Worm (Caenorhabditis elegans) whole organism, L2 larva: Measurements from ENCODE around the gene swd-2.1.

Source experiments
- C34F6.9 ChIP-seq: fragments of 150-350 bp; optimal IDR thresholded peaks from 2 replicates; lab custom pipeline; 2014; ENCODE audit warnings: missing biosample characterization, missing genetic modification characterization
- F13H6.1 ChIP-seq: sonication (generic microtip); optimal IDR thresholded peaks from 2 replicates; lab custom pipeline; 2016; ENCODE audit warnings: missing genetic modification characterization, missing compliant biosample characterization
- R02D3.7 ChIP-seq: fragments of 150-350 bp; optimal IDR thresholded peaks from 2 replicates; lab custom pipeline; 2014; ENCODE audit warnings: missing biosample characterization, missing genetic modification characterization
- Y55F3AM.14 ChIP-seq: fragments of 200-800 bp; sonication (Bioruptor generic); optimal IDR thresholded peaks from 2 replicates; lab custom pipeline; 2018; ENCODE audit warnings: mild to moderate bottlenecking, missing genetic modification characterization, missing compliant biosample characterization
- ZK546.5 ChIP-seq: sonication (generic microtip); optimal IDR thresholded peaks from 2 replicates; lab custom pipeline; 2017; ENCODE audit warnings: missing biosample characterization, missing genetic modification characterization
- alr-1 ChIP-seq: fragments of 150-350 bp; optimal IDR thresholded peaks from 2 replicates; lab custom pipeline; 2014; ENCODE audit warnings: missing biosample characterization, missing genetic modification characterization
- aly-2 ChIP-seq: fragments of 150-350 bp; optimal IDR thresholded peaks from 2 replicates; lab custom pipeline; 2014; ENCODE audit warnings: missing biosample characterization, missing genetic modification characterization
- ama-1 ChIP-seq: fragments of 150-350 bp; optimal IDR thresholded peaks from 2 replicates; lab custom pipeline; 2018; ENCODE audit warnings: inconsistent platforms
- ceh-16 ChIP-seq: fragments of 150-350 bp; optimal IDR thresholded peaks from 2 replicates; lab custom pipeline; 2014; ENCODE audit warnings: missing biosample characterization, missing genetic modification characterization
- ceh-82 ChIP-seq: fragments of 150-350 bp; optimal IDR thresholded peaks from 2 replicates; lab custom pipeline; 2014; ENCODE audit warnings: missing biosample characterization, missing genetic modification characterization
- crh-2 ChIP-seq: sonication (generic microtip); optimal IDR thresholded peaks from 2 replicates; lab custom pipeline; 2017; ENCODE audit warnings: missing biosample characterization, missing genetic modification characterization
- dmd-4 ChIP-seq: sonication (generic microtip); optimal IDR thresholded peaks from 2 replicates; lab custom pipeline; 2017; ENCODE audit warnings: missing biosample characterization, missing genetic modification characterization
- egl-27 ChIP-seq: sonication (generic microtip); optimal IDR thresholded peaks from 3 replicates; lab custom pipeline; 2017; ENCODE audit warnings: missing biosample characterization, missing genetic modification reagents, missing genetic modification characterization
- elt-1 ChIP-seq: fragments of 150-350 bp; optimal IDR thresholded peaks from 2 replicates; lab custom pipeline; 2014; ENCODE audit warnings: missing biosample characterization, missing genetic modification characterization
- elt-3 ChIP-seq: sonication (generic microtip); optimal IDR thresholded peaks from 2 replicates; lab custom pipeline; 2017; ENCODE audit warnings: missing biosample characterization, missing genetic modification characterization
- fos-1 ChIP-seq: fragments of 150-350 bp; optimal IDR thresholded peaks from 2 replicates; lab custom pipeline; 2014; ENCODE audit warnings: missing biosample characterization, missing genetic modification characterization
- gmeb-1 ChIP-seq: fragments of 150-350 bp; optimal IDR thresholded peaks from 2 replicates; lab custom pipeline; 2014; ENCODE audit warnings: missing biosample characterization, missing genetic modification characterization
- lin-13 ChIP-seq: fragments of 150-350 bp; optimal IDR thresholded peaks from 2 replicates; lab custom pipeline; 2014; ENCODE audit warnings: missing biosample characterization, missing genetic modification reagents, missing genetic modification characterization
- lin-39 ChIP-seq: fragments of 150-350 bp; optimal IDR thresholded peaks from 2 replicates; lab custom pipeline; 2014; ENCODE audit warnings: missing biosample characterization, missing genetic modification reagents, missing genetic modification characterization
- lsy-2 ChIP-seq, 2 experiments: fragments of 150-350 bp in 1 of 2; sonication (generic microtip) in 1 of 2; optimal IDR thresholded peaks; 2 replicates each; lab custom pipeline; 2014 to 2017; ENCODE audit warnings: missing biosample characterization in 2 of 2, missing genetic modification characterization in 2 of 2
- mbf-1 ChIP-seq: sonication (generic microtip); optimal IDR thresholded peaks from 2 replicates; lab custom pipeline; 2017; ENCODE audit warnings: missing biosample characterization, missing genetic modification characterization
- mdl-1 ChIP-seq, 2 experiments: fragments of 150-350 bp in 1 of 2; sonication (generic microtip) in 1 of 2; optimal IDR thresholded peaks; 2 replicates each; lab custom pipeline; 2017; ENCODE audit warnings: missing biosample characterization in 2 of 2, missing genetic modification characterization in 2 of 2
- nhr-10 ChIP-seq: sonication (generic microtip); optimal IDR thresholded peaks from 2 replicates; lab custom pipeline; 2017; ENCODE audit warnings: missing biosample characterization, missing genetic modification characterization
- nhr-11 ChIP-seq: fragments of 150-350 bp; optimal IDR thresholded peaks from 2 replicates; lab custom pipeline; 2014; ENCODE audit warnings: missing biosample characterization, missing genetic modification characterization
- nhr-12 ChIP-seq: fragments of 150-350 bp; optimal IDR thresholded peaks from 2 replicates; lab custom pipeline; 2014; ENCODE audit warnings: missing biosample characterization, missing genetic modification characterization
- nhr-129 ChIP-seq: fragments of 150-350 bp; optimal IDR thresholded peaks from 2 replicates; lab custom pipeline; 2014; ENCODE audit warnings: missing biosample characterization, missing genetic modification characterization
- nhr-21 ChIP-seq: fragments of 150-350 bp; optimal IDR thresholded peaks from 2 replicates; lab custom pipeline; 2014; ENCODE audit warnings: missing biosample characterization, missing genetic modification characterization
- nhr-23 ChIP-seq: fragments of 150-350 bp; optimal IDR thresholded peaks from 2 replicates; lab custom pipeline; 2014; ENCODE audit warnings: missing biosample characterization, missing genetic modification reagents, missing genetic modification characterization
- nhr-237 ChIP-seq: fragments of 150-350 bp; optimal IDR thresholded peaks from 2 replicates; lab custom pipeline; 2014; ENCODE audit warnings: missing biosample characterization, missing genetic modification characterization
- nhr-25 ChIP-seq: fragments of 150-350 bp; sonication (generic microtip); optimal IDR thresholded peaks from 3 replicates; lab custom pipeline; 2014; ENCODE audit warnings: missing biosample characterization, missing genetic modification characterization
- nhr-6 ChIP-seq: fragments of 150-350 bp; optimal IDR thresholded peaks from 2 replicates; lab custom pipeline; 2014; ENCODE audit warnings: missing biosample characterization, missing genetic modification characterization
- nhr-77 ChIP-seq: fragments of 150-350 bp; optimal IDR thresholded peaks from 2 replicates; lab custom pipeline; 2014; ENCODE audit warnings: missing biosample characterization, missing genetic modification characterization
- peb-1 ChIP-seq: fragments of 150-350 bp; optimal IDR thresholded peaks from 2 replicates; lab custom pipeline; 2014; ENCODE audit warnings: missing biosample characterization, missing genetic modification characterization
- sem-4 ChIP-seq: fragments of 150-350 bp; optimal IDR thresholded peaks from 2 replicates; lab custom pipeline; 2014; ENCODE audit warnings: missing biosample characterization, missing genetic modification reagents, missing genetic modification characterization
- skn-1 ChIP-seq: sonication (generic microtip); optimal IDR thresholded peaks from 2 replicates; lab custom pipeline; 2017; ENCODE audit warnings: missing biosample characterization, missing genetic modification characterization
- sma-3 ChIP-seq: sonication (generic microtip); optimal IDR thresholded peaks from 2 replicates; lab custom pipeline; 2016; ENCODE audit warnings: missing genetic modification reagents, missing genetic modification characterization, missing compliant biosample characterization
- snpc-4 ChIP-seq: fragments of 150-350 bp; optimal IDR thresholded peaks from 2 replicates; lab custom pipeline; 2014; ENCODE audit warnings: missing biosample characterization, missing genetic modification characterization
- unc-39 ChIP-seq: fragments of 150-350 bp; optimal IDR thresholded peaks from 2 replicates; lab custom pipeline; 2014; ENCODE audit warnings: missing biosample characterization, missing genetic modification characterization
- unc-55 ChIP-seq: fragments of 150-350 bp; sonication (generic microtip); optimal IDR thresholded peaks from 3 replicates; lab custom pipeline; 2014; ENCODE audit warnings: missing biosample characterization, missing genetic modification reagents, missing genetic modification characterization
- zag-1 ChIP-seq: fragments of 150-350 bp; optimal IDR thresholded peaks from 2 replicates; lab custom pipeline; 2014; ENCODE audit warnings: missing biosample characterization, missing genetic modification characterization
- ztf-1 ChIP-seq: fragments of 200-800 bp; sonication (Bioruptor generic); conservative IDR thresholded peaks from 2 replicates; pipeline ENCODE4 v1.3.6; 2022; ENCODE audit warnings: missing genetic modification characterization, missing compliant biosample characterization
- ztf-11 ChIP-seq: sonication (generic microtip); optimal IDR thresholded peaks from 2 replicates; lab custom pipeline; 2017; ENCODE audit warnings: missing biosample characterization, missing genetic modification characterization
- ztf-4 ChIP-seq: fragments of 150-350 bp; optimal IDR thresholded peaks from 2 replicates; lab custom pipeline; 2014; ENCODE audit warnings: missing biosample characterization, missing genetic modification characterization

Gene swd-2.1

ce11 chrIV:7803250-7803649, 27.4 kb downstream of the swd-2.1 start, which contains the start of gene C33H5.16:
TSS of gene C33H5.16 (minus strand) at chrIV:7803350.
- TF ChIP-seq mdl-1 (tag; optimal IDR thresholded peaks at IDR 0.05; lab: Kevin White, UChicago) (no peak), nhr-11 (tag; lab: Kevin White, UChicago) (no peak), ceh-16 (no peak), nhr-23 (tag; lab: Kevin White, UChicago) (no peak), ztf-11 (no peak), lin-13 (GFP tag; lab: Kevin White, UChicago) (no peak), F13H6.1 (tag; lab: Kevin White, UChicago) (no peak), nhr-10 (tag; lab: Kevin White, UChicago) (no peak), alr-1 (tag; lab: Kevin White, UChicago) (no peak)

DNA sequence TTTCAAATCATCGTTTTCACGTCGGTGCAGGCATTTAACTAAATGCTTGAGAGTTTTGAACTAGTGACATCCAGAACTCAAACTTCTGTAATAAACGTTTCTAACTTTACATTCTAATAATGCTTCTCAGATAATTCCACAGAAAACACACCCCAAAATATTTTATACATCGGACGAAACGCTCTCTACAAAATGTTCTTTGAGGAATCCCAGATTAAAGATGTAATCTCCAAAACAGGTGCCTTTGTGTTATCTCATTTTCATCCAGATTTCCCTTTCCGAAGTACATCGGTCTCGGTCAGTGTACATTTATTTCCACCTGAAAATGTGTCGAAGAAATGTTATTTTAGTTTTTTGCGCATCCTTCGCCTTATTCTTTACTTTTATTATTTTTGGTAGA, 28.9 kb downstream of the swd-2.1 start, which contains the start of gene C33H5.2:
C33H5.2 (plus strand) TSS at position 301 of the 400 bp plus-strand sequence.
- TF ChIP-seq skn-1 (tag; lab: Kevin White, UChicago) (no peak), unc-55 (no peak), lin-39 (no peak), fos-1 (tag; lab: Kevin White, UChicago) (no peak), Y55F3AM.14 (GFP tag; lab: Kevin White, UChicago) (no peak), ztf-4 (tag; lab: Kevin White, UChicago) (no peak), nhr-25 (no peak), F13H6.1 (tag; lab: Kevin White, UChicago) (no peak), unc-39 (tag; lab: Kevin White, UChicago) (no peak), nhr-23 (tag; lab: Kevin White, UChicago) (no peak), aly-2 (tag; lab: Kevin White, UChicago) (no peak), nhr-6 (no peak), elt-1 (no peak)

DNA sequence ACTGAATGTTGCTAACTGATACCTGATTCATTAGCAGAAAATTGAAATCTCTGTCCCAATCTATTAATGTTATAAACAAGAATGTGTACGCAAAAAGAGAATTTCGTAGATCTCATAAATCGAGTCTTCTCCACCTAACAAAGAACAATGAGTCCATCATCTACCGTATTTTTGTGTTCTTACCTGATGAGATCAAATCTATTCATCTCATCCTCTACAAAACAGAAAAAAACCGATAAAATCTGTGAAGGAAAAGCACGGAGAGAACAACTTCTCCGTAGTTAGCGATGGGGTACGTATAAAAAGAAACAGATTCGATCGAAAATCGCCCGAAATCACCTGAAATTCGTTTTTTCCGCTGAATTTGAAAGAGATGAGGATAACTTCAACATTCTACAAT, 32.8 kb downstream of the swd-2.1 start, which contains the start of gene C33H5.1:
C33H5.1 (plus strand) TSS at position 330 of the 400 bp plus-strand sequence.
- peak; percentile 59 for TF ChIP-seq elt-1
- no peak for TF ChIP-seq alr-1 (tag; lab: Kevin White, UChicago)
- no peak for TF ChIP-seq unc-55

ce11 chrIV:7812709-7813108, 36.9 kb downstream of the swd-2.1 start, which contains the start of gene zgpa-1:
TSS of gene zgpa-1 (minus strand) at chrIV:7812809.
- TF ChIP-seq lin-13 (GFP tag; lab: Kevin White, UChicago) (no peak), nhr-6 (no peak), ztf-4 (tag; lab: Kevin White, UChicago) (no peak), nhr-23 (tag; lab: Kevin White, UChicago) (no peak), peb-1 (tag; lab: Kevin White, UChicago) (no peak), ztf-1 (GFP tag; lab: Robert Waterston, UW) (no peak), egl-27 (no peak)

ce11 chrIV:7815683-7816183, 39.9 kb downstream of the swd-2.1 start, which contains the start of gene cdgs-1:
TSS of gene cdgs-1 (minus strand) at chrIV:7815733.
- TF ChIP-seq mbf-1 (tag; lab: Kevin White, UChicago) (no peak), nhr-10 (tag; lab: Kevin White, UChicago) (no peak), ztf-4 (tag; lab: Kevin White, UChicago) (no peak), F13H6.1 (tag; lab: Kevin White, UChicago) (peak; percentile 19), Y55F3AM.14 (GFP tag; lab: Kevin White, UChicago) (no peak), dmd-4 (tag; lab: Kevin White, UChicago) (no peak), lsy-2 (tag; optimal IDR thresholded peaks at IDR 0.05; lab: Kevin White, UChicago) (peak in 1 of 2 experiments; percentile 59), nhr-129 (tag; lab: Kevin White, UChicago) (peak; percentile 77), sem-4 (no peak), ztf-11 (no peak), aly-2 (tag; lab: Kevin White, UChicago) (no peak), peb-1 (tag; lab: Kevin White, UChicago) (no peak), skn-1 (tag; lab: Kevin White, UChicago) (no peak), nhr-12 (tag; lab: Kevin White, UChicago) (no peak), nhr-25 (peak; percentile 30), snpc-4 (no peak), ceh-82 (tag; lab: Kevin White, UChicago) (no peak), elt-1 (no peak), alr-1 (tag; lab: Kevin White, UChicago) (no peak), crh-2 (tag; lab: Kevin White, UChicago) (peak; percentile 75), mdl-1 (tag; optimal IDR thresholded peaks at IDR 0.05; lab: Kevin White, UChicago) (peak; percentile 62 to 64), fos-1 (tag; lab: Kevin White, UChicago) (peak; percentile 20), egl-27 (no peak), ama-1 (lab: Kevin White, UChicago) (no peak), nhr-21 (tag; lab: Kevin White, UChicago) (no peak), elt-3 (no peak), nhr-77 (tag; lab: Kevin White, UChicago) (no peak), gmeb-1 (no peak), R02D3.7 (no peak), nhr-23 (tag; lab: Kevin White, UChicago) (no peak), sma-3 (GFP tag; lab: Kevin White, UChicago) (no peak), zag-1 (tag; lab: Kevin White, UChicago) (no peak), C34F6.9 (peak; percentile 73), lin-39 (no peak), ZK546.5 (tag; lab: Kevin White, UChicago) (no peak), nhr-237 (tag; lab: Kevin White, UChicago) (no peak)
